Worm (Caenorhabditis elegans) whole organism, L4 larva: ENCODE data around the gene maph-1.3.

ENCODE experiments used
- D1046.2 ChIP-seq: fragments of 200-800 bp; sonication (Bioruptor generic); IDR thresholded peaks from 2 replicates; pipeline ENCODE4 v1.3.6; 2022; ENCODE audit warnings: missing genetic modification characterization, missing compliant biosample characterization
- F26F4.8 ChIP-seq: fragments of 200-800 bp; sonication (Bioruptor generic); conservative IDR thresholded peaks from 2 replicates; pipeline ENCODE4 v1.3.6; 2022; ENCODE audit warnings: missing genetic modification characterization, missing compliant biosample characterization
- R02D3.7 ChIP-seq: fragments of 150-350 bp; sonication (generic microtip); optimal IDR thresholded peaks from 3 replicates; lab custom pipeline; 2014; ENCODE audit warnings: missing biosample characterization, missing genetic modification characterization
- Y105C5A.15 ChIP-seq: fragments of 200-800 bp; sonication (Bioruptor generic); IDR thresholded peaks from 2 replicates; pipeline ENCODE4 v1.3.6; 2022; ENCODE audit warnings: missing genetic modification characterization, missing compliant biosample characterization
- Y75B8A.6 ChIP-seq: fragments of 200-800 bp; sonication (Bioruptor generic); IDR thresholded peaks from 2 replicates; pipeline ENCODE4 v1.3.6; 2022; ENCODE audit warnings: missing genetic modification reagents, missing genetic modification characterization, missing compliant biosample characterization
- aha-1 ChIP-seq: fragments of 150-350 bp; peaks from one replicate; lab custom pipeline; 2014; ENCODE audit warnings: missing biosample characterization, missing genetic modification characterization
- arid-1 ChIP-seq: fragments of 200-800 bp; sonication (Bioruptor generic); conservative IDR thresholded peaks from 2 replicates; pipeline ENCODE4 v1.3.6; 2022; ENCODE audit warnings: missing genetic modification reagents, missing genetic modification characterization, missing compliant biosample characterization
- ceh-20 ChIP-seq: fragments of 200-800 bp; sonication (Bioruptor generic); IDR thresholded peaks from 2 replicates; pipeline ENCODE4 v1.3.6; 2022; ENCODE audit warnings: missing genetic modification reagents, missing genetic modification characterization, missing compliant biosample characterization
- ceh-28 ChIP-seq: fragments of 150-350 bp; optimal IDR thresholded peaks from 2 replicates; lab custom pipeline; 2014; ENCODE audit warnings: missing biosample characterization, missing genetic modification reagents, missing genetic modification characterization
- daf-19 ChIP-seq: fragments of 200-800 bp; sonication (Bioruptor generic); conservative IDR thresholded peaks from 2 replicates; pipeline ENCODE4 v1.3.6; 2022; ENCODE audit warnings: missing genetic modification characterization, missing compliant biosample characterization
- daf-8 ChIP-seq: fragments of 200-800 bp; sonication (Bioruptor generic); IDR thresholded peaks from 2 replicates; pipeline ENCODE4 v1.3.6; 2022; ENCODE audit warnings: missing genetic modification characterization, missing compliant biosample characterization
- dmd-6 ChIP-seq: fragments of 200-800 bp; sonication (Bioruptor generic); IDR thresholded peaks from 2 replicates; pipeline ENCODE4 v1.3.6; 2022; ENCODE audit warnings: missing genetic modification reagents, missing genetic modification characterization, missing compliant biosample characterization
- dmd-8 ChIP-seq: fragments of 200-800 bp; sonication (Bioruptor generic); IDR thresholded peaks from 2 replicates; pipeline ENCODE4 v1.3.6; 2022; ENCODE audit warnings: missing genetic modification characterization, missing compliant biosample characterization
- dmd-9 ChIP-seq: fragments of 200-800 bp; sonication (Bioruptor generic); IDR thresholded peaks from 2 replicates; pipeline ENCODE4 v1.3.6; 2022; ENCODE audit warnings: missing genetic modification reagents, missing genetic modification characterization, missing compliant biosample characterization
- dpl-1 ChIP-seq: fragments of 150-350 bp; optimal IDR thresholded peaks from 2 replicates; lab custom pipeline; 2014; ENCODE audit warnings: missing biosample characterization, missing genetic modification reagents, missing genetic modification characterization
- egl-43 ChIP-seq: fragments of 200-800 bp; sonication (Bioruptor generic); IDR thresholded peaks from 2 replicates; pipeline ENCODE4 v1.3.6; 2022; ENCODE audit warnings: missing genetic modification reagents, missing genetic modification characterization, missing compliant biosample characterization
- fkh-10 ChIP-seq: fragments of 150-350 bp; optimal IDR thresholded peaks from 2 replicates; lab custom pipeline; 2014; ENCODE audit warnings: missing biosample characterization, missing genetic modification reagents, missing genetic modification characterization
- hlh-11 ChIP-seq: fragments of 200-800 bp; sonication (Bioruptor generic); optimal IDR thresholded peaks from 2 replicates; lab custom pipeline; 2018; ENCODE audit warnings: mild to moderate bottlenecking, missing genetic modification characterization, missing compliant biosample characterization
- hlh-30 ChIP-seq: sonication (generic microtip); optimal IDR thresholded peaks from 2 replicates; lab custom pipeline; 2017; ENCODE audit warnings: antibody characterized with exemption, mild to moderate bottlenecking, missing genetic modification characterization, missing compliant biosample characterization; ENCODE audit not compliant: insufficient read depth
- jun-1 ChIP-seq: fragments of 150-350 bp; optimal IDR thresholded peaks from 2 replicates; lab custom pipeline; 2014; ENCODE audit warnings: missing biosample characterization, missing genetic modification reagents, missing genetic modification characterization
- lim-7 ChIP-seq: fragments of 200-800 bp; sonication (Bioruptor generic); IDR thresholded peaks from 2 replicates; pipeline ENCODE4 v1.3.6; 2022; ENCODE audit warnings: missing genetic modification characterization, missing compliant biosample characterization
- lin-13 ChIP-seq: fragments of 150-350 bp; optimal IDR thresholded peaks from 2 replicates; lab custom pipeline; 2014; ENCODE audit warnings: missing biosample characterization, missing genetic modification reagents, missing genetic modification characterization
- lin-38 ChIP-seq: fragments of 200-800 bp; sonication (Bioruptor generic); IDR thresholded peaks from 2 replicates; pipeline ENCODE4 v1.3.6; 2022; ENCODE audit warnings: missing genetic modification reagents, missing genetic modification characterization, missing compliant biosample characterization
- lin-39 ChIP-seq: fragments of 150-350 bp; optimal IDR thresholded peaks from 2 replicates; lab custom pipeline; 2014; ENCODE audit warnings: missing biosample characterization, missing genetic modification reagents, missing genetic modification characterization
- lir-3 ChIP-seq: sonication (generic microtip); optimal IDR thresholded peaks from 2 replicates; lab custom pipeline; 2016; ENCODE audit warnings: mild to moderate bottlenecking, missing genetic modification characterization, missing compliant biosample characterization
- lsy-2 ChIP-seq, 2 experiments: fragments of 150-350 bp in 1 of 2; sonication (generic microtip) in 1 of 2; optimal IDR thresholded peaks; 2 replicates each; lab custom pipeline; 2014 to 2017; ENCODE audit warnings: missing biosample characterization in 2 of 2, missing genetic modification characterization in 2 of 2
- madf-5 ChIP-seq, 2 experiments: fragments of 200-800 bp; sonication (Bioruptor generic); IDR thresholded peaks; 2 replicates each; pipeline ENCODE4 v1.3.6; 2022; ENCODE audit warnings: missing compliant biosample characterization in 2 of 2, missing genetic modification characterization in 2 of 2
- mep-1 ChIP-seq: fragments of 150-350 bp; sonication (generic microtip); optimal IDR thresholded peaks from 3 replicates; lab custom pipeline; 2014; ENCODE audit warnings: missing biosample characterization, missing genetic modification characterization
- mxl-2 ChIP-seq: fragments of 200-800 bp; sonication (Bioruptor generic); conservative IDR thresholded peaks from 2 replicates; pipeline ENCODE4 v1.3.6; 2022; ENCODE audit warnings: missing genetic modification reagents, missing genetic modification characterization, missing compliant biosample characterization
- mxl-3 ChIP-seq: fragments of 200-800 bp; sonication (Bioruptor generic); optimal IDR thresholded peaks from 2 replicates; lab custom pipeline; 2018; ENCODE audit warnings: mild to moderate bottlenecking, missing genetic modification characterization, missing compliant biosample characterization
- nhr-11 ChIP-seq: fragments of 150-350 bp; optimal IDR thresholded peaks from 2 replicates; lab custom pipeline; 2014; ENCODE audit warnings: missing biosample characterization, missing genetic modification characterization
- nhr-41 ChIP-seq: fragments of 200-800 bp; sonication (Bioruptor generic); IDR thresholded peaks from 2 replicates; pipeline ENCODE4 v1.3.6; 2022; ENCODE audit warnings: missing genetic modification reagents, missing genetic modification characterization, missing compliant biosample characterization
- nhr-6 ChIP-seq: fragments of 150-350 bp; optimal IDR thresholded peaks from 2 replicates; lab custom pipeline; 2014; ENCODE audit warnings: missing biosample characterization, missing genetic modification characterization
- pha-4 ChIP-seq, 2 experiments: fragments of 150-350 bp in 1 of 2; fragments of 200-800 bp in 1 of 2; sonication (Bioruptor generic) in 1 of 2; IDR thresholded peaks in 1 of 2; optimal IDR thresholded peaks in 1 of 2; 2 replicates each; pipeline versions ENCODE4 v1.3.6 to Lab custom; 2014 to 2022; ENCODE audit warnings: missing genetic modification characterization in 2 of 2, missing genetic modification reagents in 2 of 2, missing biosample characterization in 1 of 2, missing compliant biosample characterization in 1 of 2
- php-3 ChIP-seq: fragments of 200-800 bp; sonication (Bioruptor generic); IDR thresholded peaks from 2 replicates; pipeline ENCODE4 v1.3.6; 2022; ENCODE audit warnings: missing genetic modification reagents, missing genetic modification characterization, missing compliant biosample characterization
- pqm-1 ChIP-seq: sonication (generic microtip); optimal IDR thresholded peaks from 2 replicates; lab custom pipeline; 2017; ENCODE audit warnings: missing biosample characterization, missing genetic modification characterization
- rbr-2 ChIP-seq: sonication (generic microtip); optimal IDR thresholded peaks from 2 replicates; lab custom pipeline; 2016; ENCODE audit warnings: missing genotype, missing genetic modification characterization, missing compliant biosample characterization
- sdz-12 ChIP-seq: fragments of 200-800 bp; sonication (Bioruptor generic); optimal IDR thresholded peaks from 2 replicates; lab custom pipeline; 2018; ENCODE audit warnings: mild to moderate bottlenecking, missing genetic modification characterization, missing compliant biosample characterization
- set-16 ChIP-seq: fragments of 200-800 bp; sonication (Bioruptor generic); IDR thresholded peaks from 2 replicates; pipeline ENCODE4 v1.3.6; 2022; ENCODE audit warnings: missing genetic modification reagents, missing genetic modification characterization, missing compliant biosample characterization
- skn-1 ChIP-seq: fragments of 150-350 bp; optimal IDR thresholded peaks from 2 replicates; lab custom pipeline; 2014; ENCODE audit warnings: missing biosample characterization, missing genetic modification characterization
- spr-3 ChIP-seq: fragments of 200-800 bp; sonication (Bioruptor generic); optimal IDR thresholded peaks from 2 replicates; lab custom pipeline; 2018; ENCODE audit warnings: mild to moderate bottlenecking, missing genetic modification characterization, missing compliant biosample characterization
- tag-97 ChIP-seq: fragments of 200-800 bp; sonication (Bioruptor generic); IDR thresholded peaks from 2 replicates; pipeline ENCODE4 v1.3.6; 2022; ENCODE audit warnings: missing genetic modification characterization, missing compliant biosample characterization
- unc-130 ChIP-seq: sonication (generic microtip); optimal IDR thresholded peaks from 2 replicates; lab custom pipeline; 2016; ENCODE audit warnings: missing genetic modification reagents, missing genetic modification characterization, missing compliant biosample characterization
- unc-39 ChIP-seq: sonication (generic microtip); optimal IDR thresholded peaks from 2 replicates; lab custom pipeline; 2017; ENCODE audit warnings: missing biosample characterization, missing genetic modification characterization
- vab-7 ChIP-seq: fragments of 200-800 bp; sonication (Bioruptor generic); IDR thresholded peaks from 2 replicates; pipeline ENCODE4 v1.3.6; 2022; ENCODE audit warnings: missing genetic modification reagents, missing genetic modification characterization, missing compliant biosample characterization
- zfp-2 ChIP-seq: sonication (generic microtip); optimal IDR thresholded peaks from 2 replicates; lab custom pipeline; 2016; ENCODE audit warnings: mild to moderate bottlenecking, missing genetic modification characterization, missing compliant biosample characterization
- zip-11 ChIP-seq: fragments of 200-800 bp; sonication (Bioruptor generic); IDR thresholded peaks from 2 replicates; pipeline ENCODE4 v1.3.6; 2022; ENCODE audit warnings: missing genetic modification characterization, missing compliant biosample characterization
- zip-2 ChIP-seq: fragments of 150-350 bp; optimal IDR thresholded peaks from 2 replicates; lab custom pipeline; 2014; ENCODE audit warnings: missing biosample characterization, missing genetic modification characterization
- ztf-7 ChIP-seq: fragments of 150-350 bp; optimal IDR thresholded peaks from 2 replicates; lab custom pipeline; 2014; ENCODE audit warnings: missing biosample characterization, missing genetic modification characterization

The maph-1.3 gene

ce11 chrIII:3863814-3864507 is 19.3 kb downstream of the maph-1.3 start, which contains the start of gene acs-19 (continued):
- no peak for TF ChIP-seq mxl-3 (GFP tag; lab: Kevin White, UChicago)
- no peak for TF ChIP-seq dpl-1 (GFP tag; lab: Kevin White, UChicago)
- TF ChIP-seq hlh-30 (tag; lab: Kevin White, UChicago): peak; percentile 1
- TF ChIP-seq egl-43 (GFP tag; lab: Robert Waterston, UW): no peak
- peak in 1 of 2 experiments; percentile 34 for TF ChIP-seq lsy-2 (tag; optimal IDR thresholded peaks at IDR 0.05; lab: Kevin White, UChicago)
- TF ChIP-seq Y105C5A.15 (GFP tag; lab: Robert Waterston, UW): no peak
- TF ChIP-seq dmd-9 (GFP tag; lab: Robert Waterston, UW): no peak
- no peak for TF ChIP-seq jun-1 (tag; lab: Kevin White, UChicago)
- peak; percentile 17 for TF ChIP-seq hlh-11 (tag; lab: Kevin White, UChicago)
- peak; percentile 9 for TF ChIP-seq rbr-2 (tag; lab: Kevin White, UChicago)
- no peak for TF ChIP-seq pha-4 (GFP tag; IDR thresholded peaks at IDR 0.05; lab: Robert Waterston, UW)
- TF ChIP-seq pha-4 (tag; optimal IDR thresholded peaks at IDR 0.05; lab: Kevin White, UChicago): no peak
- TF ChIP-seq dmd-8 (GFP tag; lab: Robert Waterston, UW): no peak
- TF ChIP-seq daf-19 (GFP tag; lab: Robert Waterston, UW): no peak
- TF ChIP-seq R02D3.7 (tag; lab: Kevin White, UChicago): no peak
- peak; percentile 29 for TF ChIP-seq mep-1 (tag; lab: Kevin White, UChicago)
- TF ChIP-seq D1046.2 (GFP tag; lab: Robert Waterston, UW): no peak
- TF ChIP-seq zip-2 (tag; lab: Kevin White, UChicago): no peak
- TF ChIP-seq lin-38 (GFP tag; lab: Robert Waterston, UW): no peak
- no peak for TF ChIP-seq dmd-6 (GFP tag; lab: Robert Waterston, UW)
- TF ChIP-seq ceh-20 (GFP tag; lab: Robert Waterston, UW): no peak
- no peak for TF ChIP-seq unc-130 (GFP tag; lab: Kevin White, UChicago)
- TF ChIP-seq sdz-12 (GFP tag; lab: Kevin White, UChicago): no peak
- no peak for TF ChIP-seq set-16
- no peak for TF ChIP-seq lin-13 (GFP tag; lab: Kevin White, UChicago)
- no peak for TF ChIP-seq nhr-6
- no peak for TF ChIP-seq fkh-10
- no peak for TF ChIP-seq Y75B8A.6
- TF ChIP-seq madf-5 (GFP tag; IDR thresholded peaks at IDR 0.05; lab: Robert Waterston, UW): no peak
- no peak for TF ChIP-seq arid-1 (GFP tag; lab: Robert Waterston, UW)

ce11 chrIII:3867378-3867904 is 22.7 kb downstream of the maph-1.3 start, which contains the start of gene rpl-3:
TSS of gene rpl-3 (plus strand) at chrIII:3867854.
- peak; percentile 97 for TF ChIP-seq ztf-7 (tag; lab: Kevin White, UChicago)
- TF ChIP-seq zfp-2: peak; percentile 95
- TF ChIP-seq aha-1 (tag; lab: Kevin White, UChicago): peak; percentile 100
- peak; percentile 99 for TF ChIP-seq hlh-30 (tag; lab: Kevin White, UChicago)
- peak; percentile 100 for TF ChIP-seq nhr-11 (tag; lab: Kevin White, UChicago)
- peak; percentile 83 for TF ChIP-seq F26F4.8 (GFP tag; lab: Robert Waterston, UW)
- peak; percentile 100 for TF ChIP-seq pqm-1 (tag; lab: Kevin White, UChicago)
- TF ChIP-seq zip-2 (tag; lab: Kevin White, UChicago): peak; percentile 97
- peak; percentile 100 for TF ChIP-seq nhr-41 (GFP tag; lab: Robert Waterston, UW)
- peak; percentile 94 for TF ChIP-seq daf-8 (GFP tag; lab: Robert Waterston, UW)
- peak; percentile 95 for TF ChIP-seq lin-39 (tag; lab: Kevin White, UChicago)
- TF ChIP-seq zip-11 (GFP tag; lab: Robert Waterston, UW): peak; percentile 92
- TF ChIP-seq unc-39 (tag; lab: Kevin White, UChicago): peak; percentile 60
- TF ChIP-seq php-3 (GFP tag; lab: Robert Waterston, UW): peak; percentile 100
- TF ChIP-seq mxl-2 (GFP tag; lab: Robert Waterston, UW): peak; percentile 96
- TF ChIP-seq tag-97 (GFP tag; lab: Robert Waterston, UW): peak; percentile 99
- TF ChIP-seq skn-1 (tag; lab: Kevin White, UChicago): peak; percentile 100
- TF ChIP-seq lim-7 (GFP tag; lab: Robert Waterston, UW): peak; percentile 99
- peak; percentile 92 for TF ChIP-seq ceh-28 (tag; lab: Kevin White, UChicago)
- peak; percentile 100 for TF ChIP-seq spr-3
- peak; percentile 100 for TF ChIP-seq vab-7 (GFP tag; lab: Robert Waterston, UW)
- peak; percentile 100 for TF ChIP-seq egl-43 (GFP tag; lab: Robert Waterston, UW)
- TF ChIP-seq lir-3 (tag; lab: Kevin White, UChicago): peak; percentile 93
